Worm (Caenorhabditis elegans) whole organism, early embryonic: ENCODE measurements around the gene srr-7.

Experiments
- B0310.2 ChIP-seq: sonication (generic microtip); optimal IDR thresholded peaks from 2 replicates; lab custom pipeline; 2016; ENCODE audit warnings: mild to moderate bottlenecking, missing genetic modification characterization, missing compliant biosample characterization
- F13C5.2 ChIP-seq: sonication (generic microtip); optimal IDR thresholded peaks from 2 replicates; lab custom pipeline; 2017; ENCODE audit warnings: mild to moderate bottlenecking, missing genetic modification characterization, inconsistent platforms, missing compliant biosample characterization
- aly-1 ChIP-seq: sonication (generic microtip); optimal IDR thresholded peaks from 2 replicates; lab custom pipeline; 2016; ENCODE audit warnings: missing genetic modification characterization, missing compliant biosample characterization
- ama-1 ChIP-seq: fragments of 150-350 bp; optimal IDR thresholded peaks from 2 replicates; lab custom pipeline; 2014
- ceh-13 ChIP-seq: fragments of 200-800 bp; sonication (Bioruptor generic); optimal IDR thresholded peaks from 2 replicates; lab custom pipeline; 2018; ENCODE audit warnings: mild to moderate bottlenecking, missing genetic modification characterization, missing compliant biosample characterization
- ceh-36 ChIP-seq: sonication (generic microtip); optimal IDR thresholded peaks from 2 replicates; lab custom pipeline; 2016; ENCODE audit warnings: missing genetic modification characterization, inconsistent platforms, missing compliant biosample characterization
- ets-7 ChIP-seq: sonication (generic microtip); optimal IDR thresholded peaks from 2 replicates; lab custom pipeline; 2016; ENCODE audit warnings: missing genotype, missing genetic modification characterization, missing compliant biosample characterization
- flt-1 ChIP-seq: fragments of 200-800 bp; sonication (Bioruptor generic); IDR thresholded peaks from 2 replicates; pipeline ENCODE4 v1.3.6; 2022; ENCODE audit warnings: missing genetic modification characterization, missing compliant biosample characterization
- hmbx-1 ChIP-seq: sonication (generic microtip); optimal IDR thresholded peaks from 2 replicates; lab custom pipeline; 2016; ENCODE audit warnings: mild to moderate bottlenecking, missing genetic modification characterization, missing compliant biosample characterization
- hmg-4 ChIP-seq: fragments of 200-800 bp; sonication (Bioruptor generic); optimal IDR thresholded peaks from 2 replicates; lab custom pipeline; 2018; ENCODE audit warnings: mild to moderate bottlenecking, missing genetic modification characterization, missing compliant biosample characterization
- hnd-1 ChIP-seq: sonication (generic microtip); optimal IDR thresholded peaks from 2 replicates; lab custom pipeline; 2016; ENCODE audit warnings: missing genetic modification characterization, missing compliant biosample characterization
- pes-1 ChIP-seq: fragments of 200-800 bp; sonication (Bioruptor generic); IDR thresholded peaks from 2 replicates; pipeline ENCODE4 v1.3.6; 2022; ENCODE audit warnings: missing genetic modification reagents, missing genetic modification characterization, missing compliant biosample characterization
- scrt-1 ChIP-seq: fragments of 200-800 bp; sonication (Bioruptor generic); IDR thresholded peaks from 2 replicates; pipeline ENCODE4 v1.3.6; 2022; ENCODE audit warnings: missing genetic modification characterization, missing compliant biosample characterization
- sea-1 ChIP-seq: fragments of 200-800 bp; sonication (Bioruptor generic); conservative IDR thresholded peaks from 2 replicates; pipeline ENCODE4 v1.3.6; 2022; ENCODE audit warnings: missing genetic modification characterization, missing compliant biosample characterization
- tbx-11 ChIP-seq: fragments of 200-800 bp; sonication (Bioruptor generic); IDR thresholded peaks from 2 replicates; pipeline ENCODE4 v1.3.6; 2022; ENCODE audit warnings: missing genetic modification characterization, missing compliant biosample characterization
- tbx-37 ChIP-seq: fragments of 200-800 bp; sonication (Bioruptor generic); conservative IDR thresholded peaks from 2 replicates; pipeline ENCODE4 v1.3.6; 2022; ENCODE audit warnings: missing genetic modification reagents, missing genetic modification characterization, missing compliant biosample characterization
- tra-4 ChIP-seq: sonication (generic microtip); optimal IDR thresholded peaks from 2 replicates; lab custom pipeline; 2017; ENCODE audit warnings: missing genetic modification characterization, missing compliant biosample characterization

Gene srr-7

ce11 chrV:15127955-15128354, at the start of gene srr-7:
Gene srr-7 (plus strand): TSS chrV:15128255.
- no peak for TF ChIP-seq hmg-4 (GFP tag; lab: Kevin White, UChicago)
- no peak for TF ChIP-seq pes-1
- TF ChIP-seq tra-4 (tag; lab: Kevin White, UChicago), result no peak
- TF ChIP-seq ama-1, result no peak

- TF ChIP-seq F13C5.2 (no peak), hmg-4 (GFP tag; lab: Kevin White, UChicago) (no peak), sea-1 (no peak), pes-1 (no peak), ama-1 (no peak), tbx-37 (no peak), tbx-11 (GFP tag; lab: Robert Waterston, UW) (no peak), aly-1 (tag; lab: Kevin White, UChicago) (no peak), ets-7 (tag; lab: Kevin White, UChicago) (no peak), ceh-36 (no peak), hmbx-1 (tag; lab: Kevin White, UChicago) (no peak), B0310.2 (tag; lab: Kevin White, UChicago) (no peak), ceh-13 (GFP tag; lab: Kevin White, UChicago) (no peak), flt-1 (no peak)
These were observed 49.5 kb upstream of the srr-7 start for ce11 chrV:15078560-15078959.

- TF ChIP-seq pes-1 (no peak), scrt-1 (GFP tag; lab: Robert Waterston, UW) (no peak), tbx-37 (peak; percentile 60), F13C5.2 (peak; percentile 31), tra-4 (tag; lab: Kevin White, UChicago) (peak; percentile 4), aly-1 (tag; lab: Kevin White, UChicago) (no peak)
These were observed 45.8 kb upstream of the srr-7 start, which contains the start of the genes C01G10.10 and C01G10.9 for ce11 chrV:15082291-15082690. Gene C01G10.10 (minus strand): TSS chrV:15082441. Gene C01G10.9 (plus strand): TSS chrV:15082530.

- peak; percentile 62; the same call in 1 of the 2 replicates for TF ChIP-seq sea-1
- no peak for TF ChIP-seq tbx-37
These were observed 44.4 kb upstream of the srr-7 start for ce11 chrV:15083659-15084058.

DNA sequence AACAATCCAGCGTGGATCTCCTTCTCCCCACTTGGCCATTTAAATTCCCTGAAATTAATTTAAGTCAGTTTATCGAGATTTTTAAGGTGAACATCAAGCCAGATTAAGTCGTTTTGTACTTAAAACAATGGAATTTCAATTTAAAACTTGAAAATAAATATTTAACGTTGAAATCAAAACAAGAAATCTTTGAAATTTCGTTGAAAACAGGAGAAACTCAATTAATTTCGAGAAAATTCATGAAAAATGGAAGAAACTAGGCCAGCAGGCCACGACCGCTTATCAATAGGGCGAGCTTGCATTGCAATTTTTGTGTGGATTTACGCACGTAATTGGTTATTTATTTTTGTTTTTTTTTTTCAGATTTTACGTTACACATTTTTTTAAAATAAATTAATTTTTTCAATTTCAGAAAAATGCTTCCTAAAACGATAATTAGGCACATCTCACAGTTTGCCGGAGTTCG, 42.7 kb upstream of the srr-7 start, which contains the start of the genes ahsa-1 and C01G10.7:
TSS of gene ahsa-1 (minus strand) at position 51 of the 466 bp plus-strand sequence.
TSS of gene C01G10.7 (plus strand) at position 413 of the 466 bp plus-strand sequence.
- TF ChIP-seq scrt-1 (GFP tag; lab: Robert Waterston, UW) (no peak), flt-1 (0 out of 2 replicates have a peak, but pooled peaks have one; percentile 24), B0310.2 (tag; lab: Kevin White, UChicago) (no peak), tbx-11 (GFP tag; lab: Robert Waterston, UW) (no peak), hnd-1 (peak; percentile 10), tbx-37 (peak; percentile 70), tra-4 (tag; lab: Kevin White, UChicago) (no peak), ceh-36 (no peak), F13C5.2 (peak; percentile 64), pes-1 (peak; percentile 78), hmbx-1 (tag; lab: Kevin White, UChicago) (peak; percentile 6), ets-7 (tag; lab: Kevin White, UChicago) (peak; percentile 16), ama-1 (no peak)

- TF ChIP-seq ama-1, result no peak
These were observed 40.8 kb upstream of the srr-7 start, which contains the start of the genes C01G10.15 and C01G10.6 for ce11 chrV:15087207-15087706. Gene C01G10.15 (minus strand): TSS chrV:15087307. Gene C01G10.6 (plus strand): TSS chrV:15087656.

ce11 chrV:15088613-15089012, 39.4 kb upstream of the srr-7 start, which contains the start of gene C01G10.18:
Gene C01G10.18 (minus strand): TSS chrV:15088713.
- TF ChIP-seq sea-1, result no peak
- TF ChIP-seq tbx-37, result no peak
- no peak for TF ChIP-seq tbx-11 (GFP tag; lab: Robert Waterston, UW)
- TF ChIP-seq scrt-1 (GFP tag; lab: Robert Waterston, UW), result no peak
- TF ChIP-seq aly-1 (tag; lab: Kevin White, UChicago), result no peak
- TF ChIP-seq F13C5.2, result no peak
- no peak for TF ChIP-seq flt-1
- no peak for TF ChIP-seq ets-7 (tag; lab: Kevin White, UChicago)
- TF ChIP-seq pes-1, result no peak
- TF ChIP-seq ceh-36, result no peak
- TF ChIP-seq hmg-4 (GFP tag; lab: Kevin White, UChicago), result no peak
- no peak for TF ChIP-seq hmbx-1 (tag; lab: Kevin White, UChicago)
- TF ChIP-seq hnd-1, result no peak
- TF ChIP-seq ama-1, result no peak
- TF ChIP-seq B0310.2 (tag; lab: Kevin White, UChicago), result no peak
- TF ChIP-seq tra-4 (tag; lab: Kevin White, UChicago), result no peak
- TF ChIP-seq ceh-13 (GFP tag; lab: Kevin White, UChicago), result no peak

DNA sequence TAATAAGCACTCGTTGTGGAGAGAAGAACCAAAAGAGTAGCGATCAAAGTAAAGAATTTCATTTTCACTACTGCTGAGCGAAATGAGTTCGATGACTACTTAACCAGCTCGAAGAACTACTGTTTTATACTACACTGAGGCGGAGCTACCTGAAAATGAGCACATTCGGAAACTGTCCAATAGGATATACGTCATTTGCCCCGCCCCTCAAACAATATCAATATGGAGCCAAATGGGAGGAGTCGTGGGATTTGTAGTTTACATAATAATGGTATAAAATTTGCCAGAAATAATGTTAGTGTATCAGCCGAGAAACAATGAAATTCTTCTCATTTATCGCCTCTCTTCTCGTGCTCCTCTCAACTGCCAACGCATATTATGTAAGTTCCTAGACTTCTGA, 38.6 kb upstream of the srr-7 start, which contains the start of the genes C01G10.5 and C01G10.4:
TSS of gene C01G10.5 (minus strand) at position 101 of the 400 bp plus-strand sequence.
TSS of gene C01G10.4 (plus strand) at position 303 of the 400 bp plus-strand sequence.
- TF ChIP-seq tra-4 (tag; lab: Kevin White, UChicago) (no peak), ceh-13 (GFP tag; lab: Kevin White, UChicago) (no peak), aly-1 (tag; lab: Kevin White, UChicago) (no peak), sea-1 (no peak), ceh-36 (no peak), B0310.2 (tag; lab: Kevin White, UChicago) (no peak), pes-1 (no peak), hnd-1 (no peak), ama-1 (no peak), ets-7 (tag; lab: Kevin White, UChicago) (no peak), hmg-4 (GFP tag; lab: Kevin White, UChicago) (no peak), tbx-37 (no peak), tbx-11 (GFP tag; lab: Robert Waterston, UW) (no peak), hmbx-1 (tag; lab: Kevin White, UChicago) (no peak), F13C5.2 (no peak), flt-1 (no peak)
